Worm (Caenorhabditis elegans) whole organism, midembryonic: ENCODE data around the gene F22H10.3.
A peak's percentile ranks its signal among the peaks of the same experiment; 100 is the strongest.

Experiments used
- T22C8.4 ChIP-seq: fragments of 200-800 bp; sonication (Bioruptor generic); IDR thresholded peaks from 2 replicates; pipeline ENCODE4 v1.3.6; 2022; ENCODE audit warnings: missing genetic modification characterization, missing compliant biosample characterization
- cog-1 ChIP-seq: sonication (generic microtip); optimal IDR thresholded peaks from 2 replicates; lab custom pipeline; 2016; ENCODE audit warnings: missing genetic modification characterization, missing compliant biosample characterization
- klf-2 ChIP-seq: fragments of 200-800 bp; sonication (Bioruptor generic); conservative IDR thresholded peaks from 2 replicates; pipeline ENCODE4 v1.3.6; 2022; ENCODE audit warnings: missing genetic modification reagents, missing genetic modification characterization, missing compliant biosample characterization
- ref-1 ChIP-seq: fragments of 200-800 bp; sonication (Bioruptor generic); conservative IDR thresholded peaks from 2 replicates; pipeline ENCODE4 v1.3.6; 2022; ENCODE audit warnings: missing genetic modification reagents, missing genetic modification characterization, missing compliant biosample characterization
- tab-1 ChIP-seq: fragments of 200-800 bp; sonication (Bioruptor generic); IDR thresholded peaks from 2 replicates; pipeline ENCODE4 v1.3.6; 2022; ENCODE audit warnings: missing genetic modification characterization, missing compliant biosample characterization
- ztf-23 ChIP-seq: fragments of 200-800 bp; sonication (Bioruptor generic); IDR thresholded peaks from 2 replicates; pipeline ENCODE4 v1.3.6; 2022; ENCODE audit warnings: missing genetic modification reagents, missing genetic modification characterization, missing compliant biosample characterization
- ztf-29 ChIP-seq: fragments of 200-800 bp; sonication (Bioruptor generic); IDR thresholded peaks from 2 replicates; pipeline ENCODE4 v1.3.6; 2022; ENCODE audit warnings: missing genetic modification reagents, missing genetic modification characterization, missing compliant biosample characterization

Gene F22H10.3

ce11 chrX:16629168-16629567 lies 48.3 kb downstream of the F22H10.3 start:
- TF ChIP-seq cog-1 (tag; lab: Kevin White, UChicago) (no peak), ref-1 (GFP tag; lab: Robert Waterston, UW) (no peak), ztf-23 (GFP tag; lab: Robert Waterston, UW) (no peak), T22C8.4 (no peak), klf-2 (GFP tag; lab: Robert Waterston, UW) (no peak), ztf-29 (GFP tag; lab: Robert Waterston, UW) (peak; percentile 28; the same call in 1 of the 2 replicates), tab-1 (GFP tag; lab: Robert Waterston, UW) (no peak)
